Worm (Caenorhabditis elegans) whole organism, L2 larva: ENCODE results near the gene F41G3.20.
A peak's percentile ranks its signal among the peaks of the same experiment; 100 is the strongest.

Source experiments
- C34F6.9 ChIP-seq: fragments of 150-350 bp; optimal IDR thresholded peaks from 2 replicates; lab custom pipeline; 2014; ENCODE audit warnings: missing biosample characterization, missing genetic modification characterization
- F13H6.1 ChIP-seq: sonication (generic microtip); optimal IDR thresholded peaks from 2 replicates; lab custom pipeline; 2016; ENCODE audit warnings: missing genetic modification characterization, missing compliant biosample characterization
- Y55F3AM.14 ChIP-seq: fragments of 200-800 bp; sonication (Bioruptor generic); optimal IDR thresholded peaks from 2 replicates; lab custom pipeline; 2018; ENCODE audit warnings: mild to moderate bottlenecking, missing genetic modification characterization, missing compliant biosample characterization
- alr-1 ChIP-seq: fragments of 150-350 bp; optimal IDR thresholded peaks from 2 replicates; lab custom pipeline; 2014; ENCODE audit warnings: missing biosample characterization, missing genetic modification characterization
- aly-2 ChIP-seq: fragments of 150-350 bp; optimal IDR thresholded peaks from 2 replicates; lab custom pipeline; 2014; ENCODE audit warnings: missing biosample characterization, missing genetic modification characterization
- ama-1 ChIP-seq: fragments of 150-350 bp; optimal IDR thresholded peaks from 2 replicates; lab custom pipeline; 2018; ENCODE audit warnings: inconsistent platforms
- blmp-1 ChIP-seq: sonication (generic microtip); optimal IDR thresholded peaks from 2 replicates; lab custom pipeline; 2017; ENCODE audit warnings: missing genetic modification characterization, mild to moderate bottlenecking, missing compliant biosample characterization, antibody characterized with exemption, moderate library complexity; ENCODE audit not compliant: insufficient read depth
- ceh-16 ChIP-seq: fragments of 150-350 bp; optimal IDR thresholded peaks from 2 replicates; lab custom pipeline; 2014; ENCODE audit warnings: missing biosample characterization, missing genetic modification characterization
- ceh-82 ChIP-seq: fragments of 150-350 bp; optimal IDR thresholded peaks from 2 replicates; lab custom pipeline; 2014; ENCODE audit warnings: missing biosample characterization, missing genetic modification characterization
- crh-2 ChIP-seq: sonication (generic microtip); optimal IDR thresholded peaks from 2 replicates; lab custom pipeline; 2017; ENCODE audit warnings: missing biosample characterization, missing genetic modification characterization
- dmd-4 ChIP-seq: sonication (generic microtip); optimal IDR thresholded peaks from 2 replicates; lab custom pipeline; 2017; ENCODE audit warnings: missing biosample characterization, missing genetic modification characterization
- egl-27 ChIP-seq: sonication (generic microtip); optimal IDR thresholded peaks from 3 replicates; lab custom pipeline; 2017; ENCODE audit warnings: missing biosample characterization, missing genetic modification reagents, missing genetic modification characterization
- fos-1 ChIP-seq: fragments of 150-350 bp; optimal IDR thresholded peaks from 2 replicates; lab custom pipeline; 2014; ENCODE audit warnings: missing biosample characterization, missing genetic modification characterization
- lin-11 ChIP-seq: fragments of 150-350 bp; sonication (generic microtip); optimal IDR thresholded peaks from 2 replicates; lab custom pipeline; 2014; ENCODE audit warnings: missing biosample characterization, missing genetic modification characterization, inconsistent platforms, mixed read lengths
- lsy-2 ChIP-seq, 2 experiments: fragments of 150-350 bp in 1 of 2; sonication (generic microtip) in 1 of 2; optimal IDR thresholded peaks; 2 replicates each; lab custom pipeline; 2014 to 2017; ENCODE audit warnings: missing biosample characterization in 2 of 2, missing genetic modification characterization in 2 of 2
- mab-5 ChIP-seq: fragments of 150-350 bp; optimal IDR thresholded peaks from 2 replicates; lab custom pipeline; 2014; ENCODE audit warnings: missing biosample characterization, missing genetic modification characterization
- mdl-1 ChIP-seq, 2 experiments: fragments of 150-350 bp in 1 of 2; sonication (generic microtip) in 1 of 2; optimal IDR thresholded peaks; 2 replicates each; lab custom pipeline; 2017; ENCODE audit warnings: missing biosample characterization in 2 of 2, missing genetic modification characterization in 2 of 2
- nhr-10 ChIP-seq: sonication (generic microtip); optimal IDR thresholded peaks from 2 replicates; lab custom pipeline; 2017; ENCODE audit warnings: missing biosample characterization, missing genetic modification characterization
- nhr-12 ChIP-seq: fragments of 150-350 bp; optimal IDR thresholded peaks from 2 replicates; lab custom pipeline; 2014; ENCODE audit warnings: missing biosample characterization, missing genetic modification characterization
- nhr-129 ChIP-seq: fragments of 150-350 bp; optimal IDR thresholded peaks from 2 replicates; lab custom pipeline; 2014; ENCODE audit warnings: missing biosample characterization, missing genetic modification characterization
- nhr-21 ChIP-seq: fragments of 150-350 bp; optimal IDR thresholded peaks from 2 replicates; lab custom pipeline; 2014; ENCODE audit warnings: missing biosample characterization, missing genetic modification characterization
- nhr-237 ChIP-seq: fragments of 150-350 bp; optimal IDR thresholded peaks from 2 replicates; lab custom pipeline; 2014; ENCODE audit warnings: missing biosample characterization, missing genetic modification characterization
- nhr-25 ChIP-seq: fragments of 150-350 bp; sonication (generic microtip); optimal IDR thresholded peaks from 3 replicates; lab custom pipeline; 2014; ENCODE audit warnings: missing biosample characterization, missing genetic modification characterization
- nhr-6 ChIP-seq: fragments of 150-350 bp; optimal IDR thresholded peaks from 2 replicates; lab custom pipeline; 2014; ENCODE audit warnings: missing biosample characterization, missing genetic modification characterization
- skn-1 ChIP-seq: sonication (generic microtip); optimal IDR thresholded peaks from 2 replicates; lab custom pipeline; 2017; ENCODE audit warnings: missing biosample characterization, missing genetic modification characterization
- sma-3 ChIP-seq: sonication (generic microtip); optimal IDR thresholded peaks from 2 replicates; lab custom pipeline; 2016; ENCODE audit warnings: missing genetic modification reagents, missing genetic modification characterization, missing compliant biosample characterization
- sma-9 ChIP-seq, 2 experiments: fragments of 150-350 bp in 1 of 2; sonication (generic microtip) in 1 of 2; optimal IDR thresholded peaks; 2 replicates each; lab custom pipeline; 2014 to 2016; ENCODE audit warnings: missing genetic modification characterization in 2 of 2, mild to moderate bottlenecking in 1 of 2, missing biosample characterization in 1 of 2, missing compliant biosample characterization in 1 of 2, missing genetic modification reagents in 1 of 2, moderate library complexity in 1 of 2
- snpc-4 ChIP-seq: fragments of 150-350 bp; optimal IDR thresholded peaks from 2 replicates; lab custom pipeline; 2014; ENCODE audit warnings: missing biosample characterization, missing genetic modification characterization
- unc-39 ChIP-seq: fragments of 150-350 bp; optimal IDR thresholded peaks from 2 replicates; lab custom pipeline; 2014; ENCODE audit warnings: missing biosample characterization, missing genetic modification characterization
- unc-55 ChIP-seq: fragments of 150-350 bp; sonication (generic microtip); optimal IDR thresholded peaks from 3 replicates; lab custom pipeline; 2014; ENCODE audit warnings: missing biosample characterization, missing genetic modification reagents, missing genetic modification characterization
- unc-62 ChIP-seq: fragments of 150-350 bp; optimal IDR thresholded peaks from 2 replicates; lab custom pipeline; 2014; ENCODE audit warnings: missing biosample characterization, missing genetic modification reagents, missing genetic modification characterization
- zag-1 ChIP-seq: fragments of 150-350 bp; optimal IDR thresholded peaks from 2 replicates; lab custom pipeline; 2014; ENCODE audit warnings: missing biosample characterization, missing genetic modification characterization
- ztf-11 ChIP-seq: sonication (generic microtip); optimal IDR thresholded peaks from 2 replicates; lab custom pipeline; 2017; ENCODE audit warnings: missing biosample characterization, missing genetic modification characterization
- ztf-4 ChIP-seq: fragments of 150-350 bp; optimal IDR thresholded peaks from 2 replicates; lab custom pipeline; 2014; ENCODE audit warnings: missing biosample characterization, missing genetic modification characterization

Gene F41G3.20

DNA sequence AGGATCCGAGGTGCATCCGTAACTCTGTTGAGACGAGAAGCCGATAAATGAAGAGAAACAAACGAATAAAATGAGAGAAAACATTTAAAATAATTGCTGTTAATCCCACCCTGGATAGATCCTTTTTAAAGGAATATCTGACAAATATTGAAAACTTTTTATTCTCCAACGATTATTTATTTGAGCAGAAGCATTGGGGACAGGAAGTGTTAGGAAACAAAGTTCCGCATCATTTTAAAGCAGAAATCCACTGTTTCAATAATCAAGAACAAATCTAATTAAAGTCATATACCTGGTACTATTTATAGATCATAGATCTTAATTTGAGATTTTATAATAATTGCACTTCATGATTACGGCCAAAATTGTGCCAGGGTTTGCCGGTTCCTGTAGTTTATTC, at the start of gene F41G3.20:
TSS of gene F41G3.20 (minus strand) at position 101 of the 400 bp plus-strand sequence.
- TF ChIP-seq dmd-4 (tag; lab: Kevin White, UChicago) (no peak), ceh-16 (tag; lab: Kevin White, UChicago) (no peak), nhr-12 (no peak), ama-1 (lab: Kevin White, UChicago) (no peak), unc-62 (GFP tag; lab: Kevin White, UChicago) (no peak), nhr-237 (tag; lab: Kevin White, UChicago) (no peak), fos-1 (no peak)

DNA sequence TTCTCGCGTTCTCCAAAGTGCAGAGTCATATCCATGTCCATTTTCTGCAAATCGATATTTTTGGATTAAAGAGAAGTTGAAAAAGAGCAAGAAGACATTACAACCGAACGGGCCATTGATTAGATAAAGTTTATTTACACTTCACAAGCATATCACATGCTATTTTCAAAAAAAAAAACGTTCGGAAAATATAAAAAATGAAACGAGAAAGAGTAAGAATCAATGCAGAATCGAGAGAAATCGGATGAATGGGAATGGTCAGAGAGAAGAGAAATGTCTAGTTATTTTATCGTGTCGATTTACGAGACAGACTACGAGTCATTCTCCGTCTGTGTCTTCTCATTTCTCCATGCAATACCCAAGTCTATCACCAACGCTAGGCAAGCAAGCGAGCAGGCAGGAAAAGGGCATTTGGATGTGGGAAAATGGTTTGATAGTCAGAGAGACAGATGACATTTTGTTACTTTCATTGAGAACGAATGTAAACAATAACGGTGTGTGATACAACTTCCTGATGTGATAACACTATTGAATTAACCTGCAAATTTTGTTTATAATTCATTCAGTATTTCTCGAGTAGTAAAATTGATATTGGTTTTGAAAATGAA, 49.4 kb upstream of the F41G3.20 start, which contains the start of gene F31E8.4:
TSS of gene F31E8.4 (minus strand) at position 51 of the 608 bp plus-strand sequence.
- TF ChIP-seq sma-3 (GFP tag; lab: Kevin White, UChicago), result peak; percentile 13
- no peak for TF ChIP-seq zag-1 (tag; lab: Kevin White, UChicago)
- peak; percentile 22 for TF ChIP-seq blmp-1 (tag; lab: Kevin White, UChicago)
- TF ChIP-seq sma-9 (GFP tag; optimal IDR thresholded peaks at IDR 0.05; lab: Kevin White, UChicago), result peak; percentile 30
- no peak for TF ChIP-seq sma-9 (tag; optimal IDR thresholded peaks at IDR 0.05; lab: Kevin White, UChicago)
- peak; percentile 51 for TF ChIP-seq nhr-129
- peak; percentile 51 for TF ChIP-seq C34F6.9 (tag; lab: Kevin White, UChicago)
- TF ChIP-seq fos-1, result peak; percentile 66
- TF ChIP-seq lin-11, result no peak
- peak; percentile 6 for TF ChIP-seq crh-2 (tag; lab: Kevin White, UChicago)

DNA sequence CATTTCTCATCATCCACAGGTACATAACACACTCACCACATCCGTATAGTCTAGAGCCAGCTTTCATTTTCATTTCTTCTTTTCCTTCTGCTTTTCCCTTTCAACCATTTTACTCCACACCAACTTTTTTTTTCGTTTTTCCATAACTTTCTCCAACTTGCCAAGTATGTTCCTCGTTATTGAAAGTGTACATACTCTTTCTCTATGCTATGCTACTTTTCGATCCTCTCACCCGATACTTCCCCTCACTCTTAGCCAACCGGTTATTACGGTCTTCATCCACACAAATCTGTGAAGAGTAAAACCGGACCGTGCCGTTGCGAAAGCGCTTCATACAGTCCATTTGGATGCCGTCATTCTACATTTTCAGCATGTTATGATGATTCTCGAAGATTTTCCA, 41.1 kb upstream of the F41G3.20 start, which contains the start of gene T13C2.2:
TSS of gene T13C2.2 (plus strand) at position 301 of the 400 bp plus-strand sequence.
- TF ChIP-seq snpc-4 (no peak), nhr-6 (no peak), dmd-4 (tag; lab: Kevin White, UChicago) (no peak), nhr-12 (no peak), ceh-16 (tag; lab: Kevin White, UChicago) (no peak), mab-5 (tag; lab: Kevin White, UChicago) (no peak), egl-27 (tag; lab: Kevin White, UChicago) (no peak), F13H6.1 (tag; lab: Kevin White, UChicago) (no peak), nhr-21 (tag; lab: Kevin White, UChicago) (no peak), lin-11 (no peak), sma-9 (GFP tag; optimal IDR thresholded peaks at IDR 0.05; lab: Kevin White, UChicago) (no peak), sma-9 (tag; optimal IDR thresholded peaks at IDR 0.05; lab: Kevin White, UChicago) (no peak), crh-2 (tag; lab: Kevin White, UChicago) (no peak), mdl-1 (tag; optimal IDR thresholded peaks at IDR 0.05; lab: Kevin White, UChicago) (no peak), Y55F3AM.14 (no peak), fos-1 (no peak), skn-1 (tag; lab: Kevin White, UChicago) (no peak), unc-55 (no peak)

- no peak for TF ChIP-seq blmp-1 (tag; lab: Kevin White, UChicago)
- TF ChIP-seq ztf-11 (tag; lab: Kevin White, UChicago), result no peak
- TF ChIP-seq zag-1 (tag; lab: Kevin White, UChicago), result no peak
- no peak for TF ChIP-seq mdl-1 (tag; optimal IDR thresholded peaks at IDR 0.05; lab: Kevin White, UChicago)
- no peak for TF ChIP-seq nhr-237 (tag; lab: Kevin White, UChicago)
Observed at ce11 chrII:6788672-6789298, 38.0 kb upstream of the F41G3.20 start, which contains the start of gene T13C2.3. T13C2.3 (plus strand) TSS chrII:6789248.

ce11 chrII:6783377-6783829, 32.6 kb upstream of the F41G3.20 start, which contains the start of gene gldi-2:
gldi-2 (plus strand) TSS chrII:6783427.
- TF ChIP-seq ztf-4 (tag; lab: Kevin White, UChicago), result no peak
- TF ChIP-seq, all 48 proteins: peak for 0

ce11 chrII:6782738-6783163, 31.9 kb upstream of the F41G3.20 start:
- peak; percentile 61 for TF ChIP-seq sma-9 (GFP tag; optimal IDR thresholded peaks at IDR 0.05; lab: Kevin White, UChicago)
- no peak for TF ChIP-seq sma-9 (tag; optimal IDR thresholded peaks at IDR 0.05; lab: Kevin White, UChicago)
- TF ChIP-seq egl-27 (tag; lab: Kevin White, UChicago), result no peak
- TF ChIP-seq mab-5 (tag; lab: Kevin White, UChicago), result peak; percentile 5
- TF ChIP-seq nhr-25, result peak; percentile 59
- no peak for TF ChIP-seq nhr-10 (tag; lab: Kevin White, UChicago)
- no peak for TF ChIP-seq unc-39 (tag; lab: Kevin White, UChicago)
- TF ChIP-seq ztf-4 (tag; lab: Kevin White, UChicago), result peak; percentile 48
- no peak for TF ChIP-seq ama-1 (lab: Kevin White, UChicago)
- no peak for TF ChIP-seq skn-1 (tag; lab: Kevin White, UChicago)
- peak; percentile 79 for TF ChIP-seq unc-55
- peak; percentile 22 for TF ChIP-seq sma-3 (GFP tag; lab: Kevin White, UChicago)
- TF ChIP-seq aly-2 (tag; lab: Kevin White, UChicago), result no peak
- TF ChIP-seq nhr-129, result peak; percentile 71
- no peak for TF ChIP-seq unc-62 (GFP tag; lab: Kevin White, UChicago)
- TF ChIP-seq nhr-21 (tag; lab: Kevin White, UChicago), result no peak
- TF ChIP-seq blmp-1 (tag; lab: Kevin White, UChicago), result peak; percentile 3
- peak; percentile 38 to 65 for TF ChIP-seq lsy-2 (tag; optimal IDR thresholded peaks at IDR 0.05; lab: Kevin White, UChicago)
- peak; percentile 64 for TF ChIP-seq lin-11
- TF ChIP-seq F13H6.1 (tag; lab: Kevin White, UChicago), result peak; percentile 39
- no peak for TF ChIP-seq alr-1 (tag; lab: Kevin White, UChicago)
- TF ChIP-seq fos-1, result peak; percentile 8
- TF ChIP-seq ceh-82, result no peak
- TF ChIP-seq C34F6.9 (tag; lab: Kevin White, UChicago), result peak; percentile 96
